Worm (Caenorhabditis elegans) whole organism, L4 larva: ENCODE data around the gene haf-7.
A peak's percentile ranks its signal among the peaks of the same experiment; 100 is the strongest.

Experiments
- F10B5.3 ChIP-seq: sonication (generic microtip); optimal IDR thresholded peaks from 2 replicates; lab custom pipeline; 2016; ENCODE audit warnings: mild to moderate bottlenecking, missing genetic modification characterization, missing compliant biosample characterization
- F26F4.8 ChIP-seq: fragments of 200-800 bp; sonication (Bioruptor generic); conservative IDR thresholded peaks from 2 replicates; pipeline ENCODE4 v1.3.6; 2022; ENCODE audit warnings: missing genetic modification characterization, missing compliant biosample characterization
- F37D6.2 ChIP-seq: sonication (generic microtip); optimal IDR thresholded peaks from 2 replicates; lab custom pipeline; 2016; ENCODE audit warnings: mild to moderate bottlenecking, missing genetic modification characterization, missing compliant biosample characterization
- F44E2.7 ChIP-seq: fragments of 200-800 bp; sonication (Bioruptor generic); IDR thresholded peaks from 2 replicates; pipeline ENCODE4 v2.1.2; 2022; ENCODE audit warnings: missing genetic modification characterization, missing compliant biosample characterization
- Y5F2A.4 ChIP-seq: fragments of 200-800 bp; sonication (Bioruptor generic); optimal IDR thresholded peaks from 2 replicates; lab custom pipeline; 2018; ENCODE audit warnings: mild to moderate bottlenecking, missing genetic modification characterization, missing compliant biosample characterization
- aha-1 ChIP-seq: fragments of 150-350 bp; peaks from one replicate; lab custom pipeline; 2014; ENCODE audit warnings: missing biosample characterization, missing genetic modification characterization
- aly-2 ChIP-seq: sonication (generic microtip); optimal IDR thresholded peaks from 2 replicates; lab custom pipeline; 2018; ENCODE audit warnings: missing biosample characterization, missing genetic modification characterization
- ces-1 ChIP-seq: fragments of 150-350 bp; sonication (generic microtip); optimal IDR thresholded peaks from 4 replicates; lab custom pipeline; 2014; ENCODE audit warnings: missing biosample characterization, missing genetic modification reagents, missing genetic modification characterization
- cey-2 ChIP-seq: sonication (generic microtip); optimal IDR thresholded peaks from 3 replicates; lab custom pipeline; 2017; ENCODE audit warnings: missing genetic modification characterization, mild to moderate bottlenecking, missing compliant biosample characterization, antibody characterized with exemption, borderline replicate concordance; ENCODE audit not compliant: insufficient read depth
- daf-12 ChIP-seq: fragments of 150-350 bp; optimal IDR thresholded peaks from 2 replicates; lab custom pipeline; 2014; ENCODE audit warnings: missing biosample characterization, missing genetic modification reagents, missing genetic modification characterization
- daf-16 ChIP-seq, 3 experiments: sonication (generic microtip); optimal IDR thresholded peaks; 2 replicates each; lab custom pipeline; 2016 to 2017; ENCODE audit warnings: missing genetic modification characterization in 3 of 3, missing genetic modification reagents in 3 of 3, mild to moderate bottlenecking in 2 of 3, missing compliant biosample characterization in 2 of 3, missing biosample characterization in 1 of 3, moderate library complexity in 1 of 3
- daf-19 ChIP-seq: fragments of 200-800 bp; sonication (Bioruptor generic); conservative IDR thresholded peaks from 2 replicates; pipeline ENCODE4 v1.3.6; 2022; ENCODE audit warnings: missing genetic modification characterization, missing compliant biosample characterization
- dmd-6 ChIP-seq: fragments of 200-800 bp; sonication (Bioruptor generic); IDR thresholded peaks from 2 replicates; pipeline ENCODE4 v1.3.6; 2022; ENCODE audit warnings: missing genetic modification reagents, missing genetic modification characterization, missing compliant biosample characterization
- dmd-8 ChIP-seq: fragments of 200-800 bp; sonication (Bioruptor generic); IDR thresholded peaks from 2 replicates; pipeline ENCODE4 v1.3.6; 2022; ENCODE audit warnings: missing genetic modification characterization, missing compliant biosample characterization
- dpl-1 ChIP-seq: fragments of 150-350 bp; optimal IDR thresholded peaks from 2 replicates; lab custom pipeline; 2014; ENCODE audit warnings: missing biosample characterization, missing genetic modification reagents, missing genetic modification characterization
- dve-1 ChIP-seq: sonication (generic microtip); optimal IDR thresholded peaks from 2 replicates; lab custom pipeline; 2017; ENCODE audit warnings: antibody characterized with exemption, mild to moderate bottlenecking, missing genetic modification characterization, missing compliant biosample characterization; ENCODE audit not compliant: insufficient read depth
- egl-27 ChIP-seq: sonication (generic microtip); optimal IDR thresholded peaks from 3 replicates; lab custom pipeline; 2017; ENCODE audit warnings: missing biosample characterization, missing genetic modification reagents, missing genetic modification characterization
- gei-8 ChIP-seq: fragments of 200-800 bp; sonication (Bioruptor generic); optimal IDR thresholded peaks from 2 replicates; lab custom pipeline; 2018; ENCODE audit warnings: mild to moderate bottlenecking, missing genetic modification characterization, missing compliant biosample characterization
- hlh-11 ChIP-seq: fragments of 200-800 bp; sonication (Bioruptor generic); optimal IDR thresholded peaks from 2 replicates; lab custom pipeline; 2018; ENCODE audit warnings: mild to moderate bottlenecking, missing genetic modification characterization, missing compliant biosample characterization
- hlh-30 ChIP-seq: sonication (generic microtip); optimal IDR thresholded peaks from 2 replicates; lab custom pipeline; 2017; ENCODE audit warnings: antibody characterized with exemption, mild to moderate bottlenecking, missing genetic modification characterization, missing compliant biosample characterization; ENCODE audit not compliant: insufficient read depth
- lim-7 ChIP-seq: fragments of 200-800 bp; sonication (Bioruptor generic); IDR thresholded peaks from 2 replicates; pipeline ENCODE4 v1.3.6; 2022; ENCODE audit warnings: missing genetic modification characterization, missing compliant biosample characterization
- lin-15B ChIP-seq: fragments of 150-350 bp; sonication (generic microtip); optimal IDR thresholded peaks from 3 replicates; lab custom pipeline; 2014; ENCODE audit warnings: missing biosample characterization, missing genetic modification characterization
- lin-38 ChIP-seq: fragments of 200-800 bp; sonication (Bioruptor generic); IDR thresholded peaks from 2 replicates; pipeline ENCODE4 v1.3.6; 2022; ENCODE audit warnings: missing genetic modification reagents, missing genetic modification characterization, missing compliant biosample characterization
- mdl-1 ChIP-seq, 2 experiments: fragments of 150-350 bp in 1 of 2; sonication (generic microtip) in 1 of 2; optimal IDR thresholded peaks; 2 replicates each; lab custom pipeline; 2014 to 2017; ENCODE audit warnings: missing biosample characterization in 2 of 2, missing genetic modification characterization in 2 of 2
- mep-1 ChIP-seq: fragments of 150-350 bp; sonication (generic microtip); optimal IDR thresholded peaks from 3 replicates; lab custom pipeline; 2014; ENCODE audit warnings: missing biosample characterization, missing genetic modification characterization
- mxl-3 ChIP-seq: fragments of 200-800 bp; sonication (Bioruptor generic); optimal IDR thresholded peaks from 2 replicates; lab custom pipeline; 2018; ENCODE audit warnings: mild to moderate bottlenecking, missing genetic modification characterization, missing compliant biosample characterization
- nhr-28 ChIP-seq: fragments of 150-350 bp; optimal IDR thresholded peaks from 2 replicates; lab custom pipeline; 2014; ENCODE audit warnings: missing biosample characterization, missing genetic modification characterization
- nhr-48 ChIP-seq: sonication (generic microtip); optimal IDR thresholded peaks from 2 replicates; lab custom pipeline; 2016; ENCODE audit warnings: mild to moderate bottlenecking, missing genetic modification characterization, missing compliant biosample characterization
- nhr-6 ChIP-seq: fragments of 150-350 bp; optimal IDR thresholded peaks from 2 replicates; lab custom pipeline; 2014; ENCODE audit warnings: missing biosample characterization, missing genetic modification characterization
- nhr-77 ChIP-seq: fragments of 150-350 bp; optimal IDR thresholded peaks from 2 replicates; lab custom pipeline; 2014; ENCODE audit warnings: missing biosample characterization, missing genetic modification characterization
- pqm-1 ChIP-seq: sonication (generic microtip); optimal IDR thresholded peaks from 2 replicates; lab custom pipeline; 2017; ENCODE audit warnings: missing biosample characterization, missing genetic modification characterization
- rbr-2 ChIP-seq: sonication (generic microtip); optimal IDR thresholded peaks from 2 replicates; lab custom pipeline; 2016; ENCODE audit warnings: missing genotype, missing genetic modification characterization, missing compliant biosample characterization
- saeg-2 ChIP-seq: fragments of 200-800 bp; sonication (Bioruptor generic); IDR thresholded peaks from 2 replicates; pipeline ENCODE4 v1.3.6; 2022; ENCODE audit warnings: missing genetic modification reagents, missing genetic modification characterization, missing compliant biosample characterization
- sdz-12 ChIP-seq: fragments of 200-800 bp; sonication (Bioruptor generic); optimal IDR thresholded peaks from 2 replicates; lab custom pipeline; 2018; ENCODE audit warnings: mild to moderate bottlenecking, missing genetic modification characterization, missing compliant biosample characterization
- skn-1 ChIP-seq: fragments of 150-350 bp; optimal IDR thresholded peaks from 2 replicates; lab custom pipeline; 2014; ENCODE audit warnings: missing biosample characterization, missing genetic modification characterization
- unc-62 ChIP-seq, 3 experiments: fragments of 150-350 bp in 1 of 3; sonication (generic microtip); optimal IDR thresholded peaks in 2 of 3; peaks in 1 of 3; 1 replicate in 1 of 3; 2 replicates in 2 of 3; lab custom pipeline; 2014 to 2017; ENCODE audit warnings: missing biosample characterization in 3 of 3, missing genetic modification characterization in 3 of 3, missing genetic modification reagents in 3 of 3, missing genotype in 1 of 3
- zfp-3 ChIP-seq: fragments of 200-800 bp; sonication (Bioruptor generic); conservative IDR thresholded peaks from 2 replicates; pipeline ENCODE4 v1.3.6; 2022; ENCODE audit warnings: missing genetic modification reagents, missing genetic modification characterization, missing compliant biosample characterization
- zip-11 ChIP-seq: fragments of 200-800 bp; sonication (Bioruptor generic); IDR thresholded peaks from 2 replicates; pipeline ENCODE4 v1.3.6; 2022; ENCODE audit warnings: missing genetic modification characterization, missing compliant biosample characterization
- zip-2 ChIP-seq: fragments of 150-350 bp; optimal IDR thresholded peaks from 2 replicates; lab custom pipeline; 2014; ENCODE audit warnings: missing biosample characterization, missing genetic modification characterization

Gene haf-7

ce11 chrV:14773048-14773447, at the start of gene haf-7:
Gene haf-7 (plus strand): TSS chrV:14773258.
- TF ChIP-seq sdz-12 (GFP tag; lab: Kevin White, UChicago) (no peak), hlh-11 (tag; lab: Kevin White, UChicago) (peak; percentile 32), nhr-77 (tag; lab: Kevin White, UChicago) (peak; percentile 36), lim-7 (GFP tag; lab: Robert Waterston, UW) (no peak), unc-62 (GFP tag; optimal IDR thresholded peaks at IDR 0.05 in 1 of 2; lab: Kevin White, UChicago) (peak in 1 of 2 experiments; percentile 6), unc-62 (tag; optimal IDR thresholded peaks at IDR 0.05; lab: Kevin White, UChicago) (no peak), nhr-28 (peak; percentile 87), F37D6.2 (tag; lab: Kevin White, UChicago) (no peak), dmd-6 (peak; percentile 38; the same call in 1 of the 2 replicates), nhr-48 (tag; lab: Kevin White, UChicago) (peak; percentile 21), ces-1 (GFP tag; lab: Kevin White, UChicago) (no peak), Y5F2A.4 (GFP tag; lab: Kevin White, UChicago) (no peak), zip-2 (tag; lab: Kevin White, UChicago) (peak; percentile 40), dve-1 (tag; lab: Kevin White, UChicago) (peak; percentile 68), F10B5.3 (tag; lab: Kevin White, UChicago) (no peak), aly-2 (tag; lab: Kevin White, UChicago) (no peak), zip-11 (GFP tag; lab: Robert Waterston, UW) (no peak), mep-1 (tag; lab: Kevin White, UChicago) (no peak), nhr-6 (tag; lab: Kevin White, UChicago) (peak; percentile 45), daf-19 (GFP tag; lab: Robert Waterston, UW) (no peak), cey-2 (tag; lab: Kevin White, UChicago) (no peak), dpl-1 (GFP tag; lab: Kevin White, UChicago) (peak; percentile 3), pqm-1 (tag; lab: Kevin White, UChicago) (peak; percentile 37), dmd-8 (no peak), lin-15B (tag; lab: Kevin White, UChicago) (no peak), gei-8 (GFP tag; lab: Kevin White, UChicago) (no peak), daf-16 (GFP tag; optimal IDR thresholded peaks at IDR 0.05; lab: Kevin White, UChicago) (no peak), daf-16 (tag; optimal IDR thresholded peaks at IDR 0.05; lab: Kevin White, UChicago) (peak; percentile 36)

ce11 chrV:14725409-14725808, 47.6 kb upstream of the haf-7 start:
- no peak for TF ChIP-seq hlh-11 (tag; lab: Kevin White, UChicago)
- no peak for TF ChIP-seq F44E2.7
- TF ChIP-seq nhr-48 (tag; lab: Kevin White, UChicago), result peak; percentile 91
- TF ChIP-seq hlh-30 (tag; lab: Kevin White, UChicago), result no peak
- TF ChIP-seq dmd-6, result peak; percentile 51
- TF ChIP-seq egl-27, result no peak
- TF ChIP-seq F26F4.8 (GFP tag; lab: Robert Waterston, UW), result no peak
- TF ChIP-seq mxl-3, result peak; percentile 3
- TF ChIP-seq nhr-28, result peak; percentile 59
- no peak for TF ChIP-seq saeg-2
- TF ChIP-seq mdl-1 (tag; optimal IDR thresholded peaks at IDR 0.05; lab: Kevin White, UChicago), result no peak
- TF ChIP-seq skn-1, result no peak
- TF ChIP-seq zfp-3, result no peak
- no peak for TF ChIP-seq rbr-2
- TF ChIP-seq lin-38 (GFP tag; lab: Robert Waterston, UW), result no peak

- no peak for TF ChIP-seq daf-12
- peak; percentile 72 for TF ChIP-seq aha-1 (tag; lab: Kevin White, UChicago)
These were observed 46.5 kb upstream of the haf-7 start, which contains the start of gene Y50E8A.1 for ce11 chrV:14726596-14726995. Gene Y50E8A.1 (plus strand): TSS chrV:14726896.
